Fruit fly (Drosophila melanogaster): ENCODE results near the gene LManIII.

dm6 chr2L:8715454-8715853 is 53.1 kb downstream of the LManIII start:
- TF ChIP-seq CG16863 (GFP tag; optimal IDR thresholded peaks at IDR 0.05) (no peak), CG6813 (GFP tag; optimal IDR thresholded peaks at IDR 0.05) (no peak), Lhr (GFP tag; optimal IDR thresholded peaks at IDR 0.05) (no peak), Fer3 (tag; optimal IDR thresholded peaks at IDR 0.05) (no peak), CG10147 (GFP tag; optimal IDR thresholded peaks at IDR 0.05) (no peak)

Measured in whole organism, embryonic.